Worm (Caenorhabditis elegans): ENCODE data around the gene gst-13.

ce11 chrII:9271285-9271684, 40.0 kb downstream of the gst-13 start:
- no peak for TF ChIP-seq pes-1 (GFP tag; IDR thresholded peaks at IDR 0.05)
- TF ChIP-seq tra-4 (tag; optimal IDR thresholded peaks at IDR 0.05) = no peak
- TF ChIP-seq hnd-1 (tag; optimal IDR thresholded peaks at IDR 0.05) = no peak
